Worm (Caenorhabditis elegans) whole organism, L1 larva: ENCODE data around the gene srw-140.

Experiments used
- C04F5.9 ChIP-seq: sonication (generic microtip); optimal IDR thresholded peaks from 2 replicates; lab custom pipeline; 2016; ENCODE audit warnings: missing genetic modification characterization, missing compliant biosample characterization
- C16A3.4 ChIP-seq: fragments of 150-350 bp; optimal IDR thresholded peaks from 2 replicates; lab custom pipeline; 2014; ENCODE audit warnings: missing biosample characterization, missing genetic modification characterization
- C34B4.2 ChIP-seq: sonication (generic microtip); optimal IDR thresholded peaks from 2 replicates; lab custom pipeline; 2017; ENCODE audit warnings: mild to moderate bottlenecking, missing genetic modification characterization, missing compliant biosample characterization
- F16B12.6 ChIP-seq: fragments of 150-350 bp; optimal IDR thresholded peaks from 2 replicates; lab custom pipeline; 2014; ENCODE audit warnings: missing biosample characterization, missing genetic modification characterization
- aha-1 ChIP-seq: fragments of 150-350 bp; optimal IDR thresholded peaks from 2 replicates; lab custom pipeline; 2014; ENCODE audit warnings: missing biosample characterization, missing genetic modification characterization
- aly-2 ChIP-seq: fragments of 150-350 bp; optimal IDR thresholded peaks from 2 replicates; lab custom pipeline; 2014; ENCODE audit warnings: missing biosample characterization, missing genetic modification characterization
- ama-1 ChIP-seq: fragments of 150-350 bp; optimal IDR thresholded peaks from 2 replicates; lab custom pipeline; 2014
- blmp-1 ChIP-seq: fragments of 150-350 bp; optimal IDR thresholded peaks from 2 replicates; lab custom pipeline; 2014; ENCODE audit warnings: missing biosample characterization, missing genetic modification characterization
- ceh-8 ChIP-seq: fragments of 200-800 bp; sonication (Bioruptor generic); optimal IDR thresholded peaks from 2 replicates; lab custom pipeline; 2018; ENCODE audit warnings: mild to moderate bottlenecking, missing genetic modification characterization, moderate library complexity, missing compliant biosample characterization
- ceh-82 ChIP-seq, 3 experiments: fragments of 150-350 bp in 1 of 3; sonication (generic microtip) in 2 of 3; optimal IDR thresholded peaks; 2 replicates each; lab custom pipeline; 2014 to 2017; ENCODE audit warnings: missing biosample characterization in 3 of 3, missing genetic modification characterization in 3 of 3
- ceh-90 ChIP-seq: sonication (generic microtip); optimal IDR thresholded peaks from 2 replicates; lab custom pipeline; 2016; ENCODE audit warnings: missing genetic modification characterization, missing compliant biosample characterization
- dsc-1 ChIP-seq: sonication (generic microtip); optimal IDR thresholded peaks from 2 replicates; lab custom pipeline; 2016; ENCODE audit warnings: mild to moderate bottlenecking, missing genetic modification characterization, missing compliant biosample characterization
- efl-1 ChIP-seq, 4 experiments: fragments of 150-350 bp; optimal IDR thresholded peaks in 3 of 4; peaks in 1 of 4; 1 replicate in 1 of 4; 2 replicates in 3 of 4; lab custom pipeline; 2014; ENCODE audit warnings: missing biosample characterization in 2 of 4, missing genetic modification characterization in 2 of 4, missing genetic modification reagents in 2 of 4
- efl-3 ChIP-seq: fragments of 200-800 bp; sonication (Bioruptor generic); optimal IDR thresholded peaks from 2 replicates; lab custom pipeline; 2018; ENCODE audit warnings: mild to moderate bottlenecking, missing genetic modification characterization, missing compliant biosample characterization
- egl-13 ChIP-seq: sonication (generic microtip); optimal IDR thresholded peaks from 2 replicates; lab custom pipeline; 2016; ENCODE audit warnings: missing genotype, missing genetic modification reagents, missing genetic modification characterization, missing compliant biosample characterization
- egl-27 ChIP-seq, 2 experiments: fragments of 150-350 bp in 1 of 2; sonication (generic microtip); optimal IDR thresholded peaks; 3 replicates each; lab custom pipeline; 2017 to 2018; ENCODE audit warnings: missing biosample characterization in 2 of 2, missing genetic modification characterization in 2 of 2, missing genetic modification reagents in 2 of 2
- elt-2 ChIP-seq: sonication (generic microtip); optimal IDR thresholded peaks from 2 replicates; lab custom pipeline; 2016; ENCODE audit warnings: missing genetic modification characterization, mild to moderate bottlenecking, inconsistent platforms, missing compliant biosample characterization, missing genetic modification reagents
- elt-3 ChIP-seq, 6 experiments: fragments of 150-350 bp in 1 of 6; sonication (generic microtip); optimal IDR thresholded peaks; 2 replicates each; lab custom pipeline; 2017 to 2018; ENCODE audit warnings: missing biosample characterization in 6 of 6, missing genetic modification characterization in 6 of 6, inconsistent platforms in 1 of 6
- fkh-10 ChIP-seq: sonication (generic microtip); optimal IDR thresholded peaks from 2 replicates; lab custom pipeline; 2017; ENCODE audit warnings: missing biosample characterization, missing genetic modification reagents, missing genetic modification characterization
- fkh-4 ChIP-seq: sonication (generic microtip); optimal IDR thresholded peaks from 2 replicates; lab custom pipeline; 2016; ENCODE audit warnings: missing compliant biosample characterization, missing genetic modification characterization, borderline replicate concordance
- fkh-8 ChIP-seq: sonication (generic microtip); optimal IDR thresholded peaks from 2 replicates; lab custom pipeline; 2016; ENCODE audit warnings: mild to moderate bottlenecking, missing genetic modification characterization, missing compliant biosample characterization
- grh-1 ChIP-seq: fragments of 200-800 bp; sonication (Bioruptor generic); IDR thresholded peaks from 2 replicates; pipeline ENCODE4 v1.3.6; 2022; ENCODE audit warnings: missing genetic modification reagents, missing genetic modification characterization, missing compliant biosample characterization
- hlh-4 ChIP-seq: sonication (generic microtip); optimal IDR thresholded peaks from 2 replicates; lab custom pipeline; 2016; ENCODE audit warnings: mild to moderate bottlenecking, missing genetic modification characterization, missing compliant biosample characterization
- irx-1 ChIP-seq: sonication (generic microtip); optimal IDR thresholded peaks from 2 replicates; lab custom pipeline; 2016; ENCODE audit warnings: missing genetic modification characterization, missing compliant biosample characterization
- isw-1 ChIP-seq: fragments of 200-800 bp; sonication (Bioruptor generic); IDR thresholded peaks from 2 replicates; pipeline ENCODE4 v1.3.6; 2022; ENCODE audit warnings: missing genetic modification characterization, missing compliant biosample characterization
- lin-14 ChIP-seq: fragments of 200-800 bp; sonication (Bioruptor generic); optimal IDR thresholded peaks from 2 replicates; lab custom pipeline; 2018; ENCODE audit warnings: mild to moderate bottlenecking, missing genetic modification characterization, moderate library complexity, missing compliant biosample characterization
- lin-15B ChIP-seq: fragments of 150-350 bp; sonication (generic microtip); optimal IDR thresholded peaks from 3 replicates; lab custom pipeline; 2014; ENCODE audit warnings: missing biosample characterization, missing genetic modification characterization
- lin-35 ChIP-seq, 2 experiments: fragments of 150-350 bp; optimal IDR thresholded peaks; 2 replicates each; lab custom pipeline; 2014; ENCODE audit warnings: missing biosample characterization in 2 of 2, missing genetic modification characterization in 2 of 2, missing genetic modification reagents in 2 of 2
- lin-39 ChIP-seq: fragments of 150-350 bp; optimal IDR thresholded peaks from 2 replicates; lab custom pipeline; 2014; ENCODE audit warnings: missing biosample characterization, missing genetic modification reagents, missing genetic modification characterization
- lsy-2 ChIP-seq, 2 experiments: fragments of 150-350 bp; optimal IDR thresholded peaks; 2 replicates each; lab custom pipeline; 2014; ENCODE audit warnings: missing biosample characterization in 2 of 2, missing genetic modification characterization in 2 of 2
- mab-9 ChIP-seq: fragments of 200-800 bp; sonication (Bioruptor generic); IDR thresholded peaks from 2 replicates; pipeline ENCODE4 v1.3.6; 2022; ENCODE audit warnings: missing genetic modification reagents, missing genetic modification characterization, missing compliant biosample characterization
- mdl-1 ChIP-seq, 2 experiments: fragments of 150-350 bp; optimal IDR thresholded peaks; 2 replicates each; lab custom pipeline; 2014 to 2017; ENCODE audit warnings: missing biosample characterization in 2 of 2, missing genetic modification characterization in 2 of 2, inconsistent platforms in 1 of 2
- mef-2 ChIP-seq: fragments of 150-350 bp; optimal IDR thresholded peaks from 2 replicates; lab custom pipeline; 2014; ENCODE audit warnings: missing biosample characterization, missing genetic modification characterization
- mep-1 ChIP-seq: fragments of 150-350 bp; optimal IDR thresholded peaks from 2 replicates; lab custom pipeline; 2014; ENCODE audit warnings: missing biosample characterization, missing genetic modification characterization
- nhr-11 ChIP-seq: fragments of 150-350 bp; optimal IDR thresholded peaks from 2 replicates; lab custom pipeline; 2014; ENCODE audit warnings: missing biosample characterization, missing genetic modification characterization
- nhr-19 ChIP-seq: fragments of 200-800 bp; sonication (Bioruptor generic); conservative IDR thresholded peaks from 2 replicates; pipeline ENCODE4 v1.3.6; 2022; ENCODE audit warnings: missing genetic modification characterization, missing compliant biosample characterization
- nhr-20 ChIP-seq: sonication (generic microtip); optimal IDR thresholded peaks from 2 replicates; lab custom pipeline; 2016; ENCODE audit warnings: mild to moderate bottlenecking, missing genetic modification characterization, missing compliant biosample characterization
- nhr-237 ChIP-seq: fragments of 150-350 bp; optimal IDR thresholded peaks from 2 replicates; lab custom pipeline; 2014; ENCODE audit warnings: missing biosample characterization, missing genetic modification characterization
- nhr-28 ChIP-seq: fragments of 150-350 bp; optimal IDR thresholded peaks from 2 replicates; lab custom pipeline; 2014; ENCODE audit warnings: missing biosample characterization, missing genetic modification characterization
- nhr-47 ChIP-seq: sonication (generic microtip); optimal IDR thresholded peaks from 2 replicates; lab custom pipeline; 2016; ENCODE audit warnings: mild to moderate bottlenecking, missing genetic modification characterization, moderate library complexity, missing compliant biosample characterization
- nhr-71 ChIP-seq: sonication (generic microtip); optimal IDR thresholded peaks from 2 replicates; lab custom pipeline; 2016; ENCODE audit warnings: mild to moderate bottlenecking, missing genetic modification characterization, moderate library complexity, missing compliant biosample characterization
- nhr-76 ChIP-seq: sonication (generic microtip); optimal IDR thresholded peaks from 2 replicates; lab custom pipeline; 2017; ENCODE audit warnings: missing biosample characterization, missing genetic modification characterization
- pax-3 ChIP-seq: fragments of 200-800 bp; sonication (Bioruptor generic); optimal IDR thresholded peaks from 2 replicates; lab custom pipeline; 2018; ENCODE audit warnings: mild to moderate bottlenecking, missing genetic modification characterization, moderate library complexity, missing compliant biosample characterization
- rnt-1 ChIP-seq: sonication (generic microtip); optimal IDR thresholded peaks from 2 replicates; lab custom pipeline; 2016; ENCODE audit warnings: mild to moderate bottlenecking, missing genetic modification characterization, moderate library complexity, missing compliant biosample characterization
- skn-1 ChIP-seq: fragments of 150-350 bp; optimal IDR thresholded peaks from 2 replicates; lab custom pipeline; 2014; ENCODE audit warnings: missing biosample characterization, missing genetic modification characterization
- snpc-4 ChIP-seq: fragments of 150-350 bp; optimal IDR thresholded peaks from 2 replicates; lab custom pipeline; 2014; ENCODE audit warnings: missing biosample characterization, missing genetic modification characterization
- sox-4 ChIP-seq: sonication (generic microtip); optimal IDR thresholded peaks from 2 replicates; lab custom pipeline; 2016; ENCODE audit warnings: missing genetic modification characterization, missing compliant biosample characterization
- sup-37 ChIP-seq: fragments of 200-800 bp; sonication (Bioruptor generic); optimal IDR thresholded peaks from 2 replicates; lab custom pipeline; 2018; ENCODE audit warnings: mild to moderate bottlenecking, missing genetic modification characterization, missing compliant biosample characterization
- tlp-1 ChIP-seq: fragments of 150-350 bp; optimal IDR thresholded peaks from 2 replicates; lab custom pipeline; 2014; ENCODE audit warnings: missing biosample characterization, missing genetic modification characterization
- unc-130 ChIP-seq: fragments of 150-350 bp; optimal IDR thresholded peaks from 2 replicates; lab custom pipeline; 2017; ENCODE audit warnings: missing biosample characterization, missing genetic modification characterization, inconsistent platforms
- unc-30 ChIP-seq: sonication (generic microtip); optimal IDR thresholded peaks from 2 replicates; lab custom pipeline; 2017; ENCODE audit warnings: missing biosample characterization, missing genetic modification characterization
- unc-98 ChIP-seq: fragments of 200-800 bp; sonication (Bioruptor generic); IDR thresholded peaks from 2 replicates; pipeline ENCODE4 v1.3.6; 2022; ENCODE audit warnings: missing genetic modification characterization, missing compliant biosample characterization
- zag-1 ChIP-seq: fragments of 150-350 bp; optimal IDR thresholded peaks from 2 replicates; lab custom pipeline; 2014; ENCODE audit warnings: missing biosample characterization, missing genetic modification characterization
- zip-4 ChIP-seq: fragments of 200-800 bp; sonication (Bioruptor generic); optimal IDR thresholded peaks from 2 replicates; lab custom pipeline; 2018; ENCODE audit warnings: mild to moderate bottlenecking, missing genetic modification characterization, moderate library complexity, missing compliant biosample characterization

Gene srw-140

DNA sequence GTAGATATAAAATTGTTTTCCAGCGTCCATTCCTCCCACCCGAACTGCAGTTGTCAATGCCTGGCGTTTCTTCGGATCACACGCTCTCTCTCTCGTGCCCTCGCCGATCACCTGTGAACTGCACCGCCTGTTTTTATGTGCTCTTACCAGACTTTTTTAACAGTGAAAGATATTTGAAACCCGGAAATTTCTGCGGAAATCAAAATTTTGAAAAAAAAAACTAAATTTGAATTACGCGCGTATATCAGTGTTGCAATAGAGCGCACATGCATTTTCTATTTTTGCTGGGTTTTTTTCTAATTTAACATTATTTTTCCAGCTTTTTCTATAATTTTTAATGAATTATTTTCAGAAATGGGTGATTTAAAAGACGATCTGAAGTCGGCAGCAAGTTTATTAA, 38.6 kb downstream of the srw-140 start, which contains the start of gene ttc-37 (continued):
- TF ChIP-seq elt-2: no peak
- peak; percentile 74 to 77 for TF ChIP-seq lsy-2 (tag; optimal IDR thresholded peaks at IDR 0.05; lab: Kevin White, UChicago)
- peak; percentile 98 to 99 for TF ChIP-seq efl-1 (optimal IDR thresholded peaks at IDR 0.05; lab: Kevin White, UChicago)
- peak; percentile 98 to 100 for TF ChIP-seq efl-1 (GFP tag; optimal IDR thresholded peaks at IDR 0.05 in 1 of 2; lab: Kevin White, UChicago)
- TF ChIP-seq egl-13: no peak
- no peak for TF ChIP-seq ceh-90 (tag; lab: Kevin White, UChicago)
- TF ChIP-seq ceh-8: no peak
- no peak for TF ChIP-seq unc-30 (tag; lab: Kevin White, UChicago)
- peak; percentile 41 for TF ChIP-seq aly-2 (tag; lab: Kevin White, UChicago)
- TF ChIP-seq nhr-237 (tag; lab: Kevin White, UChicago): no peak
- no peak for TF ChIP-seq grh-1
- peak; percentile 39 for TF ChIP-seq snpc-4 (tag; lab: Kevin White, UChicago)
- no peak for TF ChIP-seq zip-4 (GFP tag; lab: Kevin White, UChicago)
- no peak for TF ChIP-seq mab-9 (GFP tag; lab: Robert Waterston, UW)
- no peak for TF ChIP-seq hlh-4 (tag; lab: Kevin White, UChicago)
- TF ChIP-seq nhr-71 (tag; lab: Kevin White, UChicago): peak; percentile 87
- peak; percentile 31 to 65 (median 51) for TF ChIP-seq ceh-82 (tag; optimal IDR thresholded peaks at IDR 0.05; lab: Kevin White, UChicago)
- TF ChIP-seq F16B12.6 (tag; lab: Kevin White, UChicago): peak; percentile 23
- no peak for TF ChIP-seq mdl-1 (tag; optimal IDR thresholded peaks at IDR 0.05; lab: Kevin White, UChicago)
- TF ChIP-seq fkh-10 (GFP tag; lab: Kevin White, UChicago): no peak
- TF ChIP-seq nhr-28 (tag; lab: Kevin White, UChicago): no peak
- no peak for TF ChIP-seq sox-4 (tag; lab: Kevin White, UChicago)
- no peak for TF ChIP-seq nhr-76 (tag; lab: Kevin White, UChicago)
- TF ChIP-seq lin-39 (tag; lab: Kevin White, UChicago): peak; percentile 52
- peak; percentile 73 for TF ChIP-seq nhr-19
- no peak for TF ChIP-seq sup-37
- TF ChIP-seq C16A3.4 (tag; lab: Kevin White, UChicago): peak; percentile 60
- TF ChIP-seq dsc-1 (tag; lab: Kevin White, UChicago): peak; percentile 75
- TF ChIP-seq ama-1: no peak
- TF ChIP-seq isw-1: peak; percentile 13
- TF ChIP-seq lin-14 (GFP tag; lab: Kevin White, UChicago): no peak
- TF ChIP-seq elt-3 (tag; optimal IDR thresholded peaks at IDR 0.05; lab: Kevin White, UChicago): peak in 2 of 6 experiments; percentile 15 to 55
- TF ChIP-seq mep-1 (tag; lab: Kevin White, UChicago): peak; percentile 70
- TF ChIP-seq tlp-1 (tag; lab: Kevin White, UChicago): no peak
- peak; percentile 15 for TF ChIP-seq blmp-1 (tag; lab: Kevin White, UChicago)
- TF ChIP-seq irx-1 (tag; lab: Kevin White, UChicago): peak; percentile 64
- TF ChIP-seq fkh-8 (tag; lab: Kevin White, UChicago): no peak
- TF ChIP-seq pax-3 (tag; lab: Kevin White, UChicago): no peak
- peak; percentile 49 for TF ChIP-seq lin-15B
- 0 out of 2 replicates have a peak, but pooled peaks have one; percentile 7 for TF ChIP-seq unc-98
- TF ChIP-seq rnt-1: peak; percentile 66
- TF ChIP-seq zag-1 (tag; lab: Kevin White, UChicago): no peak
- peak; percentile 31 for TF ChIP-seq nhr-11
- peak; percentile 80 for TF ChIP-seq nhr-20 (tag; lab: Kevin White, UChicago)
- peak; percentile 97 to 99 for TF ChIP-seq lin-35 (GFP tag; optimal IDR thresholded peaks at IDR 0.05; lab: Kevin White, UChicago)
- peak; percentile 60 for TF ChIP-seq skn-1 (tag; lab: Kevin White, UChicago)
- peak; percentile 85 for TF ChIP-seq nhr-47 (tag; lab: Kevin White, UChicago)
- no peak for TF ChIP-seq efl-3 (GFP tag; lab: Kevin White, UChicago)
- no peak for TF ChIP-seq aha-1 (tag; lab: Kevin White, UChicago)
- no peak for TF ChIP-seq mef-2 (tag; lab: Kevin White, UChicago)
- TF ChIP-seq fkh-4: no peak
- TF ChIP-seq C04F5.9 (tag; lab: Kevin White, UChicago): no peak
- no peak for TF ChIP-seq C34B4.2 (tag; lab: Kevin White, UChicago)
- TF ChIP-seq unc-130: no peak
- TF ChIP-seq egl-27 (tag; optimal IDR thresholded peaks at IDR 0.05; lab: Kevin White, UChicago): no peak
